Worm (Caenorhabditis elegans) whole organism, L3 larva: Measurements from ENCODE around the gene nars-2.

Source experiments
- R02D3.7 ChIP-seq: fragments of 150-350 bp; optimal IDR thresholded peaks from 2 replicates; lab custom pipeline; 2014; ENCODE audit warnings: missing biosample characterization, missing genetic modification characterization
- ZK546.5 ChIP-seq: sonication (generic microtip); optimal IDR thresholded peaks from 2 replicates; lab custom pipeline; 2017; ENCODE audit warnings: missing biosample characterization, missing genetic modification characterization
- ama-1 ChIP-seq: fragments of 150-350 bp; optimal IDR thresholded peaks from 2 replicates; lab custom pipeline; 2018
- ceh-16 ChIP-seq: sonication (generic microtip); optimal IDR thresholded peaks from 2 replicates; lab custom pipeline; 2017; ENCODE audit warnings: missing biosample characterization, missing genetic modification characterization
- ceh-28 ChIP-seq: fragments of 150-350 bp; optimal IDR thresholded peaks from 2 replicates; lab custom pipeline; 2014; ENCODE audit warnings: missing biosample characterization, missing genetic modification reagents, missing genetic modification characterization
- ceh-82 ChIP-seq: fragments of 150-350 bp; optimal IDR thresholded peaks from 2 replicates; lab custom pipeline; 2014; ENCODE audit warnings: missing biosample characterization, missing genetic modification characterization
- ceh-9 ChIP-seq: sonication (generic microtip); optimal IDR thresholded peaks from 2 replicates; lab custom pipeline; 2018; ENCODE audit warnings: missing biosample characterization, missing genetic modification characterization
- egl-27 ChIP-seq: sonication (generic microtip); optimal IDR thresholded peaks from 4 replicates; lab custom pipeline; 2017; ENCODE audit warnings: missing biosample characterization, missing genetic modification reagents, missing genetic modification characterization
- elt-2 ChIP-seq: sonication (generic microtip); optimal IDR thresholded peaks from 2 replicates; lab custom pipeline; 2016; ENCODE audit warnings: missing genetic modification reagents, mild to moderate bottlenecking, missing genetic modification characterization, missing compliant biosample characterization
- elt-3 ChIP-seq, 3 experiments: fragments of 150-350 bp in 1 of 3; sonication (generic microtip) in 2 of 3; optimal IDR thresholded peaks; 2 replicates in 2 of 3; 4 replicates in 1 of 3; lab custom pipeline; 2014 to 2017; ENCODE audit warnings: missing biosample characterization in 3 of 3, missing genetic modification characterization in 3 of 3
- eor-1 ChIP-seq, 2 experiments: fragments of 150-350 bp; optimal IDR thresholded peaks; 2 replicates each; lab custom pipeline; 2014 to 2018; ENCODE audit warnings: missing biosample characterization in 2 of 2, missing genetic modification characterization in 2 of 2
- fkh-10 ChIP-seq: sonication (generic microtip); optimal IDR thresholded peaks from 2 replicates; lab custom pipeline; 2017; ENCODE audit warnings: missing biosample characterization, missing genetic modification reagents, missing genetic modification characterization
- fkh-2 ChIP-seq: fragments of 150-350 bp; optimal IDR thresholded peaks from 2 replicates; lab custom pipeline; 2014; ENCODE audit warnings: missing biosample characterization, missing genetic modification reagents, missing genetic modification characterization
- fos-1 ChIP-seq: fragments of 150-350 bp; optimal IDR thresholded peaks from 2 replicates; lab custom pipeline; 2014; ENCODE audit warnings: missing biosample characterization, missing genetic modification characterization
- hmg-11 ChIP-seq: sonication (generic microtip); optimal IDR thresholded peaks from 2 replicates; lab custom pipeline; 2016; ENCODE audit warnings: missing genetic modification characterization, missing compliant biosample characterization
- jun-1 ChIP-seq: fragments of 150-350 bp; optimal IDR thresholded peaks from 2 replicates; lab custom pipeline; 2014; ENCODE audit warnings: missing biosample characterization, missing genetic modification reagents, missing genetic modification characterization
- lin-15B ChIP-seq: fragments of 150-350 bp; optimal IDR thresholded peaks from 2 replicates; lab custom pipeline; 2014; ENCODE audit warnings: missing biosample characterization, missing genetic modification characterization
- lin-39 ChIP-seq: fragments of 150-350 bp; optimal IDR thresholded peaks from 2 replicates; lab custom pipeline; 2018; ENCODE audit warnings: missing biosample characterization, missing genetic modification reagents, missing genetic modification characterization
- lsy-12 ChIP-seq: sonication (generic microtip); optimal IDR thresholded peaks from 2 replicates; lab custom pipeline; 2016; ENCODE audit warnings: mild to moderate bottlenecking, missing genetic modification characterization, missing compliant biosample characterization
- mdl-1 ChIP-seq: fragments of 150-350 bp; optimal IDR thresholded peaks from 2 replicates; lab custom pipeline; 2014; ENCODE audit warnings: missing biosample characterization, missing genetic modification characterization
- mml-1 ChIP-seq: fragments of 150-350 bp; sonication (generic microtip); optimal IDR thresholded peaks from 3 replicates; lab custom pipeline; 2014; ENCODE audit warnings: missing biosample characterization, missing genetic modification characterization
- nfya-1 ChIP-seq: sonication (generic microtip); optimal IDR thresholded peaks from 2 replicates; lab custom pipeline; 2017; ENCODE audit warnings: missing genetic modification characterization, mild to moderate bottlenecking, missing compliant biosample characterization, antibody characterized with exemption, moderate library complexity; ENCODE audit not compliant: insufficient read depth
- nhr-12 ChIP-seq: fragments of 150-350 bp; optimal IDR thresholded peaks from 2 replicates; lab custom pipeline; 2014; ENCODE audit warnings: missing biosample characterization, missing genetic modification characterization
- nhr-23 ChIP-seq: fragments of 150-350 bp; optimal IDR thresholded peaks from 2 replicates; lab custom pipeline; 2014; ENCODE audit warnings: missing biosample characterization, missing genetic modification reagents, missing genetic modification characterization
- nhr-237 ChIP-seq: fragments of 150-350 bp; optimal IDR thresholded peaks from 2 replicates; lab custom pipeline; 2014; ENCODE audit warnings: missing biosample characterization, missing genetic modification characterization
- nhr-25 ChIP-seq: sonication (generic microtip); optimal IDR thresholded peaks from 2 replicates; lab custom pipeline; 2017; ENCODE audit warnings: missing biosample characterization, missing genetic modification characterization
- nhr-43 ChIP-seq: sonication (generic microtip); optimal IDR thresholded peaks from 2 replicates; lab custom pipeline; 2016; ENCODE audit warnings: mild to moderate bottlenecking, missing genetic modification characterization, missing compliant biosample characterization; ENCODE audit not compliant: poor library complexity, severe bottlenecking
- nhr-67 ChIP-seq: fragments of 150-350 bp; optimal IDR thresholded peaks from 2 replicates; lab custom pipeline; 2014; ENCODE audit warnings: missing biosample characterization, missing genetic modification characterization
- nhr-76 ChIP-seq: fragments of 150-350 bp; sonication (generic microtip); optimal IDR thresholded peaks from 5 replicates; lab custom pipeline; 2014; ENCODE audit warnings: missing biosample characterization, missing genetic modification characterization
- nhr-77 ChIP-seq: fragments of 150-350 bp; optimal IDR thresholded peaks from 2 replicates; lab custom pipeline; 2014; ENCODE audit warnings: missing biosample characterization, missing genetic modification characterization
- pha-4 ChIP-seq: fragments of 150-350 bp; optimal IDR thresholded peaks from 2 replicates; lab custom pipeline; 2014; ENCODE audit warnings: missing biosample characterization, missing genetic modification reagents, missing genetic modification characterization
- sea-2 ChIP-seq: fragments of 150-350 bp; sonication (generic microtip); optimal IDR thresholded peaks from 4 replicates; lab custom pipeline; 2014; ENCODE audit warnings: missing biosample characterization, missing genetic modification reagents, missing genetic modification characterization
- skn-1 ChIP-seq: fragments of 150-350 bp; optimal IDR thresholded peaks from 2 replicates; lab custom pipeline; 2014; ENCODE audit warnings: missing biosample characterization, missing genetic modification characterization
- snpc-4 ChIP-seq: fragments of 150-350 bp; optimal IDR thresholded peaks from 2 replicates; lab custom pipeline; 2014; ENCODE audit warnings: missing biosample characterization, missing genetic modification characterization
- unc-39 ChIP-seq: sonication (generic microtip); optimal IDR thresholded peaks from 4 replicates; lab custom pipeline; 2017; ENCODE audit warnings: missing biosample characterization, missing genetic modification characterization
- zag-1 ChIP-seq: fragments of 150-350 bp; optimal IDR thresholded peaks from 2 replicates; lab custom pipeline; 2014; ENCODE audit warnings: missing biosample characterization, missing genetic modification characterization
- ztf-11 ChIP-seq: fragments of 150-350 bp; optimal IDR thresholded peaks from 2 replicates; lab custom pipeline; 2014; ENCODE audit warnings: missing biosample characterization, missing genetic modification characterization
- ztf-4 ChIP-seq: fragments of 150-350 bp; optimal IDR thresholded peaks from 2 replicates; lab custom pipeline; 2014; ENCODE audit warnings: missing biosample characterization, missing genetic modification characterization

nars-2 gene

ce11 chrIII:11500647-11501046 is at the start of gene nars-2:
Gene nars-2, minus strand, starts transcription at chrIII:11500747.
- no peak for TF ChIP-seq fkh-2
- TF ChIP-seq fkh-10 (GFP tag; lab: Kevin White, UChicago) = no peak
- no peak for TF ChIP-seq nhr-76 (tag; lab: Kevin White, UChicago)
- TF ChIP-seq lin-39 (tag; lab: Kevin White, UChicago) = no peak

ce11 chrIII:11548070-11548469 is 47.5 kb upstream of the nars-2 start, which contains the start of gene Y66D12A.13:
Gene Y66D12A.13, plus strand, starts transcription at chrIII:11548370.
- TF ChIP-seq mdl-1 (tag; lab: Kevin White, UChicago) (no peak), ztf-11 (tag; lab: Kevin White, UChicago) (no peak), elt-2 (tag; lab: Kevin White, UChicago) (peak; percentile 23)

- TF ChIP-seq mdl-1 (tag; lab: Kevin White, UChicago) = no peak
- TF ChIP-seq sea-2 (GFP tag; lab: Kevin White, UChicago) = no peak
- no peak for TF ChIP-seq skn-1
- TF ChIP-seq fos-1 (tag; lab: Kevin White, UChicago) = no peak
- TF ChIP-seq hmg-11 (tag; lab: Kevin White, UChicago) = no peak
- no peak for TF ChIP-seq eor-1 (tag; optimal IDR thresholded peaks at IDR 0.05; lab: Kevin White, UChicago)
- TF ChIP-seq egl-27 (tag; lab: Kevin White, UChicago) = no peak
- TF ChIP-seq nhr-237 = no peak
- no peak for TF ChIP-seq elt-3 (tag; optimal IDR thresholded peaks at IDR 0.05; lab: Kevin White, UChicago)
- TF ChIP-seq nhr-77 (tag; lab: Kevin White, UChicago) = no peak
- TF ChIP-seq nhr-23 (tag; lab: Kevin White, UChicago) = no peak
These were observed 44.4 kb upstream of the nars-2 start for ce11 chrIII:11544947-11545346.

ce11 chrIII:11535453-11535852 is 34.9 kb upstream of the nars-2 start:
- TF ChIP-seq pha-4 (tag; lab: Kevin White, UChicago) = no peak
- TF ChIP-seq lin-39 (tag; lab: Kevin White, UChicago) = no peak
- TF ChIP-seq ZK546.5 (tag; lab: Kevin White, UChicago) = no peak
- no peak for TF ChIP-seq lin-15B
- TF ChIP-seq mml-1 (tag; lab: Kevin White, UChicago) = no peak
- TF ChIP-seq jun-1 (tag; lab: Kevin White, UChicago) = no peak
- TF ChIP-seq nhr-67 = no peak
- no peak for TF ChIP-seq unc-39 (tag; lab: Kevin White, UChicago)
- no peak for TF ChIP-seq hmg-11 (tag; lab: Kevin White, UChicago)
- no peak for TF ChIP-seq fkh-2
- no peak for TF ChIP-seq ztf-4 (tag; lab: Kevin White, UChicago)
- no peak for TF ChIP-seq elt-3 (tag; optimal IDR thresholded peaks at IDR 0.05; lab: Kevin White, UChicago)
- TF ChIP-seq lsy-12 (tag; lab: Kevin White, UChicago) = no peak
- TF ChIP-seq zag-1 (tag; lab: Kevin White, UChicago) = no peak
- no peak for TF ChIP-seq nhr-12 (tag; lab: Kevin White, UChicago)
- no peak for TF ChIP-seq eor-1 (tag; optimal IDR thresholded peaks at IDR 0.05; lab: Kevin White, UChicago)
- TF ChIP-seq ceh-16 (tag; lab: Kevin White, UChicago) = no peak
- TF ChIP-seq mdl-1 (tag; lab: Kevin White, UChicago) = no peak
- TF ChIP-seq, all 47 proteins: peak for 0

ce11 chrIII:11534624-11535079 is 34.1 kb upstream of the nars-2 start, which contains the start of gene nrps-1:
Gene nrps-1, plus strand, starts transcription at chrIII:11534674.
- TF ChIP-seq lin-15B (no peak), nhr-12 (tag; lab: Kevin White, UChicago) (no peak), ama-1 (lab: Kevin White, UChicago) (no peak), R02D3.7 (tag; lab: Kevin White, UChicago) (no peak)

ce11 chrIII:11526396-11526795 is 25.8 kb upstream of the nars-2 start, which contains the start of gene xpb-1:
Gene xpb-1, plus strand, starts transcription at chrIII:11526657.
- TF ChIP-seq lin-15B = peak; percentile 44
- TF ChIP-seq nfya-1 = peak; percentile 20
- no peak for TF ChIP-seq eor-1 (tag; optimal IDR thresholded peaks at IDR 0.05; lab: Kevin White, UChicago)
- TF ChIP-seq pha-4 (tag; lab: Kevin White, UChicago) = peak; percentile 13
- no peak for TF ChIP-seq zag-1 (tag; lab: Kevin White, UChicago)
- no peak for TF ChIP-seq R02D3.7 (tag; lab: Kevin White, UChicago)
- TF ChIP-seq snpc-4 = no peak
- TF ChIP-seq nhr-67 = no peak
- TF ChIP-seq ZK546.5 (tag; lab: Kevin White, UChicago) = no peak
- TF ChIP-seq egl-27 (tag; lab: Kevin White, UChicago) = no peak
- no peak for TF ChIP-seq ama-1 (lab: Kevin White, UChicago)
- no peak for TF ChIP-seq nhr-76 (tag; lab: Kevin White, UChicago)
- no peak for TF ChIP-seq fos-1 (tag; lab: Kevin White, UChicago)
- no peak for TF ChIP-seq ztf-11 (tag; lab: Kevin White, UChicago)
- TF ChIP-seq nhr-23 (tag; lab: Kevin White, UChicago) = peak; percentile 7
- no peak for TF ChIP-seq ceh-82 (tag; lab: Kevin White, UChicago)
- TF ChIP-seq fkh-2 = no peak
- TF ChIP-seq nhr-43 (tag; lab: Kevin White, UChicago) = no peak
- no peak for TF ChIP-seq nhr-77 (tag; lab: Kevin White, UChicago)
- TF ChIP-seq elt-3 (tag; optimal IDR thresholded peaks at IDR 0.05; lab: Kevin White, UChicago) = no peak
- TF ChIP-seq unc-39 (tag; lab: Kevin White, UChicago) = no peak
- no peak for TF ChIP-seq nhr-25 (tag; lab: Kevin White, UChicago)
- peak; percentile 29 for TF ChIP-seq hmg-11 (tag; lab: Kevin White, UChicago)
- no peak for TF ChIP-seq ceh-9
- no peak for TF ChIP-seq elt-2 (tag; lab: Kevin White, UChicago)
- TF ChIP-seq ztf-4 (tag; lab: Kevin White, UChicago) = no peak
- TF ChIP-seq ceh-28 (tag; lab: Kevin White, UChicago) = no peak
